Worm (Caenorhabditis elegans) whole organism, L1 larva: ENCODE measurements around the gene golg-4.
A peak's percentile ranks its signal among the peaks of the same experiment; 100 is the strongest.

Experiments used
- C34B4.2 ChIP-seq: sonication (generic microtip); optimal IDR thresholded peaks from 2 replicates; lab custom pipeline; 2017; ENCODE audit warnings: mild to moderate bottlenecking, missing genetic modification characterization, missing compliant biosample characterization
- F16B12.6 ChIP-seq: fragments of 150-350 bp; optimal IDR thresholded peaks from 2 replicates; lab custom pipeline; 2014; ENCODE audit warnings: missing biosample characterization, missing genetic modification characterization
- Y116A8C.19 ChIP-seq: sonication (generic microtip); optimal IDR thresholded peaks from 2 replicates; lab custom pipeline; 2016; ENCODE audit warnings: missing compliant biosample characterization, missing genetic modification characterization, borderline replicate concordance
- aha-1 ChIP-seq: fragments of 150-350 bp; optimal IDR thresholded peaks from 2 replicates; lab custom pipeline; 2014; ENCODE audit warnings: missing biosample characterization, missing genetic modification characterization
- alr-1 ChIP-seq: fragments of 200-800 bp; sonication (Bioruptor generic); optimal IDR thresholded peaks from 2 replicates; lab custom pipeline; 2018; ENCODE audit warnings: borderline replicate concordance, mild to moderate bottlenecking, missing genetic modification characterization, missing compliant biosample characterization
- blmp-1 ChIP-seq: fragments of 150-350 bp; optimal IDR thresholded peaks from 2 replicates; lab custom pipeline; 2014; ENCODE audit warnings: missing biosample characterization, missing genetic modification characterization
- ceh-63 ChIP-seq: fragments of 200-800 bp; sonication (Bioruptor generic); optimal IDR thresholded peaks from 2 replicates; lab custom pipeline; 2018; ENCODE audit warnings: mild to moderate bottlenecking, missing genetic modification characterization, missing compliant biosample characterization
- ceh-8 ChIP-seq: fragments of 200-800 bp; sonication (Bioruptor generic); optimal IDR thresholded peaks from 2 replicates; lab custom pipeline; 2018; ENCODE audit warnings: mild to moderate bottlenecking, missing genetic modification characterization, moderate library complexity, missing compliant biosample characterization
- ceh-82 ChIP-seq, 3 experiments: fragments of 150-350 bp in 1 of 3; sonication (generic microtip) in 2 of 3; optimal IDR thresholded peaks; 2 replicates each; lab custom pipeline; 2014 to 2017; ENCODE audit warnings: missing biosample characterization in 3 of 3, missing genetic modification characterization in 3 of 3
- dpl-1 ChIP-seq, 3 experiments: fragments of 150-350 bp in 2 of 3; sonication (generic microtip) in 1 of 3; optimal IDR thresholded peaks; 2 replicates each; lab custom pipeline; 2014 to 2017; ENCODE audit warnings: missing biosample characterization in 3 of 3, missing genetic modification characterization in 3 of 3, missing genetic modification reagents in 3 of 3
- efl-1 ChIP-seq, 4 experiments: fragments of 150-350 bp; optimal IDR thresholded peaks in 3 of 4; peaks in 1 of 4; 1 replicate in 1 of 4; 2 replicates in 3 of 4; lab custom pipeline; 2014; ENCODE audit warnings: missing biosample characterization in 2 of 4, missing genetic modification characterization in 2 of 4, missing genetic modification reagents in 2 of 4
- efl-3 ChIP-seq: fragments of 200-800 bp; sonication (Bioruptor generic); optimal IDR thresholded peaks from 2 replicates; lab custom pipeline; 2018; ENCODE audit warnings: mild to moderate bottlenecking, missing genetic modification characterization, missing compliant biosample characterization
- egl-13 ChIP-seq: sonication (generic microtip); optimal IDR thresholded peaks from 2 replicates; lab custom pipeline; 2016; ENCODE audit warnings: missing genotype, missing genetic modification reagents, missing genetic modification characterization, missing compliant biosample characterization
- elt-2 ChIP-seq: sonication (generic microtip); optimal IDR thresholded peaks from 2 replicates; lab custom pipeline; 2016; ENCODE audit warnings: missing genetic modification characterization, mild to moderate bottlenecking, inconsistent platforms, missing compliant biosample characterization, missing genetic modification reagents
- ets-5 ChIP-seq: fragments of 200-800 bp; sonication (Bioruptor generic); IDR thresholded peaks from 2 replicates; pipeline ENCODE4 v1.3.6; 2022; ENCODE audit warnings: missing genetic modification characterization, missing compliant biosample characterization
- fkh-10 ChIP-seq: sonication (generic microtip); optimal IDR thresholded peaks from 2 replicates; lab custom pipeline; 2017; ENCODE audit warnings: missing biosample characterization, missing genetic modification reagents, missing genetic modification characterization
- fkh-8 ChIP-seq: sonication (generic microtip); optimal IDR thresholded peaks from 2 replicates; lab custom pipeline; 2016; ENCODE audit warnings: mild to moderate bottlenecking, missing genetic modification characterization, missing compliant biosample characterization
- fos-1 ChIP-seq: fragments of 150-350 bp; optimal IDR thresholded peaks from 2 replicates; lab custom pipeline; 2014; ENCODE audit warnings: missing biosample characterization, missing genetic modification characterization
- hlh-4 ChIP-seq: sonication (generic microtip); optimal IDR thresholded peaks from 2 replicates; lab custom pipeline; 2016; ENCODE audit warnings: mild to moderate bottlenecking, missing genetic modification characterization, missing compliant biosample characterization
- isw-1 ChIP-seq: fragments of 200-800 bp; sonication (Bioruptor generic); IDR thresholded peaks from 2 replicates; pipeline ENCODE4 v1.3.6; 2022; ENCODE audit warnings: missing genetic modification characterization, missing compliant biosample characterization
- jun-1 ChIP-seq: fragments of 150-350 bp; optimal IDR thresholded peaks from 2 replicates; lab custom pipeline; 2014; ENCODE audit warnings: missing biosample characterization, missing genetic modification reagents, missing genetic modification characterization
- lin-13 ChIP-seq: fragments of 150-350 bp; optimal IDR thresholded peaks from 2 replicates; lab custom pipeline; 2014; ENCODE audit warnings: missing biosample characterization, missing genetic modification reagents, missing genetic modification characterization
- lin-35 ChIP-seq, 2 experiments: fragments of 150-350 bp; optimal IDR thresholded peaks; 2 replicates each; lab custom pipeline; 2014; ENCODE audit warnings: missing biosample characterization in 2 of 2, missing genetic modification characterization in 2 of 2, missing genetic modification reagents in 2 of 2
- lin-39 ChIP-seq: fragments of 150-350 bp; optimal IDR thresholded peaks from 2 replicates; lab custom pipeline; 2014; ENCODE audit warnings: missing biosample characterization, missing genetic modification reagents, missing genetic modification characterization
- lir-3 ChIP-seq: sonication (generic microtip); optimal IDR thresholded peaks from 2 replicates; lab custom pipeline; 2016; ENCODE audit warnings: mild to moderate bottlenecking, missing genetic modification characterization, moderate library complexity, missing compliant biosample characterization; ENCODE audit not compliant: poor library complexity
- mab-9 ChIP-seq: fragments of 200-800 bp; sonication (Bioruptor generic); IDR thresholded peaks from 2 replicates; pipeline ENCODE4 v1.3.6; 2022; ENCODE audit warnings: missing genetic modification reagents, missing genetic modification characterization, missing compliant biosample characterization
- mdl-1 ChIP-seq, 2 experiments: fragments of 150-350 bp; optimal IDR thresholded peaks; 2 replicates each; lab custom pipeline; 2014 to 2017; ENCODE audit warnings: missing biosample characterization in 2 of 2, missing genetic modification characterization in 2 of 2, inconsistent platforms in 1 of 2
- mef-2 ChIP-seq: fragments of 150-350 bp; optimal IDR thresholded peaks from 2 replicates; lab custom pipeline; 2014; ENCODE audit warnings: missing biosample characterization, missing genetic modification characterization
- mep-1 ChIP-seq: fragments of 150-350 bp; optimal IDR thresholded peaks from 2 replicates; lab custom pipeline; 2014; ENCODE audit warnings: missing biosample characterization, missing genetic modification characterization
- nhr-11 ChIP-seq: fragments of 150-350 bp; optimal IDR thresholded peaks from 2 replicates; lab custom pipeline; 2014; ENCODE audit warnings: missing biosample characterization, missing genetic modification characterization
- nhr-12 ChIP-seq: sonication (generic microtip); optimal IDR thresholded peaks from 2 replicates; lab custom pipeline; 2017; ENCODE audit warnings: missing biosample characterization, missing genetic modification characterization
- nhr-20 ChIP-seq: sonication (generic microtip); optimal IDR thresholded peaks from 2 replicates; lab custom pipeline; 2016; ENCODE audit warnings: mild to moderate bottlenecking, missing genetic modification characterization, missing compliant biosample characterization
- nhr-76 ChIP-seq: sonication (generic microtip); optimal IDR thresholded peaks from 2 replicates; lab custom pipeline; 2017; ENCODE audit warnings: missing biosample characterization, missing genetic modification characterization
- nhr-85 ChIP-seq: sonication (generic microtip); peaks from one replicate; lab custom pipeline; 2016; ENCODE audit warnings: missing genetic modification characterization, inconsistent platforms, missing compliant biosample characterization
- pqm-1 ChIP-seq: sonication (generic microtip); optimal IDR thresholded peaks from 3 replicates; lab custom pipeline; 2017; ENCODE audit warnings: missing biosample characterization, missing genetic modification characterization
- tlp-1 ChIP-seq: fragments of 150-350 bp; optimal IDR thresholded peaks from 2 replicates; lab custom pipeline; 2014; ENCODE audit warnings: missing biosample characterization, missing genetic modification characterization
- xbp-1 ChIP-seq: sonication (generic microtip); optimal IDR thresholded peaks from 2 replicates; lab custom pipeline; 2016; ENCODE audit warnings: missing genetic modification characterization, missing compliant biosample characterization
- zag-1 ChIP-seq: fragments of 150-350 bp; optimal IDR thresholded peaks from 2 replicates; lab custom pipeline; 2014; ENCODE audit warnings: missing biosample characterization, missing genetic modification characterization
- ztf-11 ChIP-seq, 2 experiments: sonication (generic microtip); optimal IDR thresholded peaks; 2 replicates each; lab custom pipeline; 2016 to 2017; ENCODE audit warnings: missing genetic modification characterization in 2 of 2, missing biosample characterization in 1 of 2, missing compliant biosample characterization in 1 of 2
- ztf-4 ChIP-seq: fragments of 150-350 bp; optimal IDR thresholded peaks from 2 replicates; lab custom pipeline; 2014; ENCODE audit warnings: missing biosample characterization, missing genetic modification characterization

The golg-4 gene

DNA sequence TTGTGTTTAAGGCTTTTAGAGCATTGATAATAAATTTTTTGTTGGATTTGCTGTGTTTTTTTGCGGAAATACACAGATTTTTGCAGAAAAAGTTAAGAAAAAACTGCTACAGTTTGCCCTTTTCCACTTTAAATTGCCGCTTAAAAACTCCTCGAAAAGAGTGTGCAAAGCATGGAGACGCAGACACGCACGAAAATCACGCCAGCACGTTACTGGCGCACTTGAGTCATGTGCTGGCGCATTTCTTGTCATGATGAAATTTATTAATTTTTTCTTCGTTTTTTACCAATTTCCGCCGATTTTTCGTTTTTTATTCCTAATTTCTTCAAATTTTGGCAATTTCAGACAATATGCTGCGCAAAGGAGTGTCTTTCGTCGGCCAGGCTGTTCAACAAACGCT, 54.7 kb downstream of the golg-4 start, which contains the start of gene C34C12.8 (continued):
- TF ChIP-seq ets-5 (GFP tag; lab: Robert Waterston, UW) = no peak
- peak in 1 of 2 experiments; percentile 85 for TF ChIP-seq ztf-11 (tag; optimal IDR thresholded peaks at IDR 0.05; lab: Kevin White, UChicago)
- peak; percentile 96 to 98 for TF ChIP-seq lin-35 (GFP tag; optimal IDR thresholded peaks at IDR 0.05; lab: Kevin White, UChicago)
- TF ChIP-seq ztf-4 (tag; lab: Kevin White, UChicago) = peak; percentile 90
- peak; percentile 95 to 98 (median 97) for TF ChIP-seq ceh-82 (tag; optimal IDR thresholded peaks at IDR 0.05; lab: Kevin White, UChicago)
- peak; percentile 73 for TF ChIP-seq aha-1 (tag; lab: Kevin White, UChicago)
- TF ChIP-seq pqm-1 (tag; lab: Kevin White, UChicago) = no peak
- TF ChIP-seq nhr-11 (tag; lab: Kevin White, UChicago) = peak; percentile 92
- TF ChIP-seq lir-3 = no peak
- peak; percentile 97 for TF ChIP-seq nhr-20 (tag; lab: Kevin White, UChicago)
- peak; percentile 97 for TF ChIP-seq lin-39 (tag; lab: Kevin White, UChicago)
- TF ChIP-seq nhr-85 (tag; lab: Kevin White, UChicago) = peak; percentile 98
- TF ChIP-seq nhr-76 = no peak
- peak; percentile 97 for TF ChIP-seq lin-13 (GFP tag; lab: Kevin White, UChicago)
- peak; percentile 70 for TF ChIP-seq blmp-1 (tag; lab: Kevin White, UChicago)
- TF ChIP-seq fkh-8 (tag; lab: Kevin White, UChicago) = peak; percentile 94
- peak; percentile 95 for TF ChIP-seq jun-1 (tag; lab: Kevin White, UChicago)
- peak; percentile 18 for TF ChIP-seq nhr-12 (tag; lab: Kevin White, UChicago)
- TF ChIP-seq ceh-8 (GFP tag; lab: Kevin White, UChicago) = peak; percentile 92
- TF ChIP-seq isw-1 (GFP tag; lab: Robert Waterston, UW) = peak; percentile 97
- TF ChIP-seq hlh-4 (tag; lab: Kevin White, UChicago) = no peak
- no peak for TF ChIP-seq Y116A8C.19 (tag; lab: Kevin White, UChicago)
- peak; percentile 84 for TF ChIP-seq F16B12.6 (tag; lab: Kevin White, UChicago)
- TF ChIP-seq mef-2 = peak; percentile 81
- TF ChIP-seq mdl-1 (tag; optimal IDR thresholded peaks at IDR 0.05; lab: Kevin White, UChicago) = peak in 1 of 2 experiments; percentile 92
- peak; percentile 86 for TF ChIP-seq fkh-10 (GFP tag; lab: Kevin White, UChicago)
- TF ChIP-seq xbp-1 (tag; lab: Kevin White, UChicago) = peak; percentile 98
- peak; percentile 84 for TF ChIP-seq C34B4.2 (tag; lab: Kevin White, UChicago)
- TF ChIP-seq fos-1 (tag; lab: Kevin White, UChicago) = peak; percentile 79
- peak; percentile 93 for TF ChIP-seq egl-13
- peak; percentile 66 for TF ChIP-seq zag-1 (tag; lab: Kevin White, UChicago)
- peak; percentile 89 for TF ChIP-seq elt-2 (tag; lab: Kevin White, UChicago)
- TF ChIP-seq dpl-1 (GFP tag; optimal IDR thresholded peaks at IDR 0.05; lab: Kevin White, UChicago) = peak; percentile 96 to 98 (median 97)
- TF ChIP-seq tlp-1 = no peak
- peak; percentile 57 for TF ChIP-seq efl-3
- TF ChIP-seq mab-9 (GFP tag; lab: Robert Waterston, UW) = peak; percentile 95
- TF ChIP-seq mep-1 (tag; lab: Kevin White, UChicago) = peak; percentile 98
- TF ChIP-seq ceh-63 = peak; percentile 74

DNA sequence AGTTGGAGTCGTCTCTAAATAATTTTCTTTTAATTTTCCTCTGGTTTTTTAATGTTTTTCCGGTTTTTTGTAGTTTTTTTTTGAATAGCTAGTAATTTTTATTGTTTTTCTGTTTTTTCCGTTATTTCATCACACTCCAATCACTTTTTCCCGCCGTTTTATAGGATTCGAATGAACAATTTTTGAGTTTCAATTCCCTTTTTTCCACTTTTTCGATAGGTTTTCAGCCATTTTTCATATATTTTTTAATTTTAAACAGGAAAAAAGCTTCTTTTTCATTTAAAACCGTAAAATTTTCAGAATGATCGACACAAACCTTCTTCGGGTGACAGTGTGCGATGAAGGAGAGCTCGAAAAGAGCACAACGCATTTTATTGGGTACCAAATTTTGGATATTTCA, 56.0 kb downstream of the golg-4 start, which contains the start of gene pph-6:
Gene pph-6, plus strand, starts transcription at position 301 of the 400 bp plus-strand sequence.
- TF ChIP-seq efl-1 (optimal IDR thresholded peaks at IDR 0.05; lab: Kevin White, UChicago) = no peak
- peak in 1 of 2 experiments; percentile 82 for TF ChIP-seq efl-1 (GFP tag; optimal IDR thresholded peaks at IDR 0.05 in 1 of 2; lab: Kevin White, UChicago)
- TF ChIP-seq lin-13 (GFP tag; lab: Kevin White, UChicago) = no peak
- no peak for TF ChIP-seq alr-1 (tag; lab: Kevin White, UChicago)
